Worm (Caenorhabditis elegans) whole organism, late embryonic: Measurements from ENCODE around the gene cpr-3.

ENCODE experiments used
- F13H6.1 ChIP-seq: sonication (generic microtip); optimal IDR thresholded peaks from 2 replicates; lab custom pipeline; 2016; ENCODE audit warnings: missing genetic modification characterization, missing compliant biosample characterization
- ama-1 ChIP-seq: fragments of 150-350 bp; optimal IDR thresholded peaks from 2 replicates; lab custom pipeline; 2014
- ceh-22 ChIP-seq: sonication (generic microtip); optimal IDR thresholded peaks from 2 replicates; lab custom pipeline; 2017; ENCODE audit warnings: missing biosample characterization, missing genetic modification characterization
- ceh-30 ChIP-seq: fragments of 150-350 bp; optimal IDR thresholded peaks from 2 replicates; lab custom pipeline; 2014; ENCODE audit warnings: missing biosample characterization, missing genetic modification characterization
- ets-4 ChIP-seq: sonication (generic microtip); optimal IDR thresholded peaks from 2 replicates; lab custom pipeline; 2016; ENCODE audit warnings: missing genetic modification characterization, missing compliant biosample characterization
- hlh-13 ChIP-seq: fragments of 200-800 bp; sonication (Bioruptor generic); optimal IDR thresholded peaks from 2 replicates; lab custom pipeline; 2018; ENCODE audit warnings: mild to moderate bottlenecking, missing genetic modification characterization, missing compliant biosample characterization
- hlh-15 ChIP-seq: sonication (generic microtip); optimal IDR thresholded peaks from 2 replicates; lab custom pipeline; 2016; ENCODE audit warnings: missing genetic modification characterization, missing compliant biosample characterization
- hlh-6 ChIP-seq: sonication (generic microtip); optimal IDR thresholded peaks from 2 replicates; lab custom pipeline; 2016; ENCODE audit warnings: missing genotype, missing genetic modification characterization, missing compliant biosample characterization
- madf-2 ChIP-seq: sonication (generic microtip); optimal IDR thresholded peaks from 2 replicates; lab custom pipeline; 2017; ENCODE audit warnings: missing genetic modification characterization, missing compliant biosample characterization
- pha-4 ChIP-seq: fragments of 150-350 bp; optimal IDR thresholded peaks from 2 replicates; lab custom pipeline; 2018; ENCODE audit warnings: missing biosample characterization, missing genetic modification reagents, missing genetic modification characterization
- sox-2 ChIP-seq: fragments of 200-800 bp; sonication (Bioruptor generic); IDR thresholded peaks from 2 replicates; pipeline ENCODE4 v1.3.6; 2022; ENCODE audit warnings: missing genetic modification reagents, missing genetic modification characterization, missing compliant biosample characterization

DNA sequence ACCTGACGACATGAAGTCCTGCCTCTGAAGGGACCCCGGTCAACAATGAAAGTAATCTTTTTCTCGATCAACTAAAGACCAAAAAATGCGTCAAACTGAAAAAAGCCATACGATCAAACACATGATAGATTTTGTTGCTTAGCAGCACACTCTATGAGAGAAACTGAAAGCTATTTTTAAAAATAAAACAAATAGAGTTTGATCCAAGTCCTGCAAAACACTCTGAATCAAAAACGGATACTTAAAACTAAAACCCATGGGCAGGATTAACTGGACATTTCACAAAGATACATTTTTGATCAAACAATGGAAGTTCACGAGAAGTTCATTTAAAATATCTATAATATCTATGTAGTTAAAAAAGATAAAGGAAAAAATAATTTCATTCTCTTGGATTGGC is 31.1 kb downstream of the cpr-3 start, which contains the start of gene T10H4.13:
- TF ChIP-seq hlh-15: no peak
- no peak for TF ChIP-seq ets-4 (tag; lab: Kevin White, UChicago)
- TF ChIP-seq hlh-13 (GFP tag; lab: Kevin White, UChicago): no peak
- TF ChIP-seq F13H6.1 (tag; lab: Kevin White, UChicago): no peak
- TF ChIP-seq ceh-22 (tag; lab: Kevin White, UChicago): no peak
- no peak for TF ChIP-seq madf-2
- no peak for TF ChIP-seq hlh-6 (tag; lab: Kevin White, UChicago)
- TF ChIP-seq ama-1 (lab: Kevin White, UChicago): no peak
- no peak for TF ChIP-seq pha-4 (tag; lab: Kevin White, UChicago)
- TF ChIP-seq ceh-30: no peak
- TF ChIP-seq sox-2 (GFP tag; lab: Robert Waterston, UW): no peak
